Worm (Caenorhabditis elegans) whole organism, mixed stage, embryonic: ENCODE data around the gene F33G12.3.

Experiments used
- ham-2 ChIP-seq: fragments of 200-800 bp; sonication (Bioruptor generic); optimal IDR thresholded peaks from 2 replicates; lab custom pipeline; 2018; ENCODE audit warnings: mild to moderate bottlenecking, missing genetic modification characterization, missing compliant biosample characterization
- hlh-1 ChIP-seq: fragments of 150-350 bp; optimal IDR thresholded peaks from 2 replicates; lab custom pipeline; 2014; ENCODE audit warnings: missing biosample characterization, missing genetic modification reagents, missing genetic modification characterization
- lsy-2 ChIP-seq: fragments of 150-350 bp; optimal IDR thresholded peaks from 2 replicates; lab custom pipeline; 2014; ENCODE audit warnings: missing biosample characterization, missing genetic modification characterization
- mep-1 ChIP-seq: fragments of 150-350 bp; optimal IDR thresholded peaks from 2 replicates; lab custom pipeline; 2017; ENCODE audit warnings: missing biosample characterization, missing genetic modification reagents, missing genetic modification characterization, inconsistent platforms
- nhr-2 ChIP-seq: fragments of 150-350 bp; optimal IDR thresholded peaks from 2 replicates; lab custom pipeline; 2014; ENCODE audit warnings: missing biosample characterization, missing genetic modification characterization
- nhr-28 ChIP-seq: fragments of 150-350 bp; optimal IDR thresholded peaks from 2 replicates; lab custom pipeline; 2014; ENCODE audit warnings: missing biosample characterization, missing genetic modification characterization

DNA sequence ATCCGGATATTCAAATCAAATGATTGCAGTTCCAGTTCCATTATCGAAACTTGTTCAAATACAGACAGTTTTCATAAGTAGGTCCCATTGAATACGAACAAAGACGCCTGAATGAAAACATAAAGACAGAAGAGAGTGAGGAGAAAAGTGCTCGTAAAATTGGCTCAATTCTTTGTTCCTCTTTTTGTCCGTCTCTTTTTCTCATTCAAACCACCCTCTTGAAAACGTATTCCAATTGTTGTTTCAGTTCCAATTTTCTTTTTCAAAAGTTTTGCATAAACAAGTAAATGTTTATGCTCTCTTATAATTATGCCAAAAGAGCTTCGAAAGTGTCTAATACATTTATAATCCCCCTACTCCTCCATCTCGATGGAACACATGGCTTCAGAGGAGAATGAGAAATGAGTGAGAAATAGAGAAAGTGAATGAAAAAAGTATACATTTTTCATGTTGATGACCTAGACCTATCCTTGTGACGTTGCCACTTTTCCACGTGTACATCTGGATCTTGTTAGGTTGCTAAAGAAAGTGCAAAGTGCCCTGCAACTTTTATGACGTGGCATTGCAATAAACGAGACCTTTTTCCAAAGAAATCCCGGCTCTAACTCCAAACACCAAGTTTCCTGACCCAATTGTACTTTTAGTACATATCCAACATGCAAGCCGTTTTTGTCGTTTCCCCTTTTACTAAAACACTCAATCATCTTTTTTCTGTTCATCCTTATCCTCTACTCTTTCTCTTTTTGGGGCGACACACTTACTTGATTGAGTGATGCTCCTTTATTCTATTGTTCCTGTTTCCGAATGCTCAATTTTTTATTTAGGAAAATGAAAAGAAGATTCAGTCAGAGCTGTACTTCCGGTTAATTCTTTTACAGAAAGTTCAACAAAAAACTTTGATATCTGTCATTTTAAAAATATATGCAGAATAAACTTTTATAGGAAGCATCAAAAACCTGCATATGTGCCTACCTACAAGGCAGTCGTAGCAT, 12.7 kb upstream of the F33G12.3 start:
- no peak for TF ChIP-seq nhr-28
- TF ChIP-seq mep-1 (tag; lab: Kevin White, UChicago): no peak
- no peak for TF ChIP-seq nhr-2
- TF ChIP-seq lsy-2 (tag; lab: Kevin White, UChicago): no peak
- TF ChIP-seq hlh-1 (tag; lab: Kevin White, UChicago): no peak
- no peak for TF ChIP-seq ham-2
